Worm (Caenorhabditis elegans) whole organism, L4 larva: ENCODE data around the gene srh-74.

Source experiments
- D1046.2 ChIP-seq: fragments of 200-800 bp; sonication (Bioruptor generic); IDR thresholded peaks from 2 replicates; pipeline ENCODE4 v1.3.6; 2022; ENCODE audit warnings: missing genetic modification characterization, missing compliant biosample characterization
- F37D6.2 ChIP-seq: sonication (generic microtip); optimal IDR thresholded peaks from 2 replicates; lab custom pipeline; 2016; ENCODE audit warnings: mild to moderate bottlenecking, missing genetic modification characterization, missing compliant biosample characterization
- F44E2.7 ChIP-seq: fragments of 200-800 bp; sonication (Bioruptor generic); IDR thresholded peaks from 2 replicates; pipeline ENCODE4 v2.1.2; 2022; ENCODE audit warnings: missing genetic modification characterization, missing compliant biosample characterization
- Y105C5A.15 ChIP-seq: fragments of 200-800 bp; sonication (Bioruptor generic); IDR thresholded peaks from 2 replicates; pipeline ENCODE4 v1.3.6; 2022; ENCODE audit warnings: missing genetic modification characterization, missing compliant biosample characterization
- Y48G9A.11 ChIP-seq: fragments of 200-800 bp; sonication (Bioruptor generic); IDR thresholded peaks from 2 replicates; pipeline ENCODE4 v1.3.6; 2022; ENCODE audit warnings: missing genetic modification reagents, missing genetic modification characterization, missing compliant biosample characterization
- Y75B8A.6 ChIP-seq: fragments of 200-800 bp; sonication (Bioruptor generic); IDR thresholded peaks from 2 replicates; pipeline ENCODE4 v1.3.6; 2022; ENCODE audit warnings: missing genetic modification reagents, missing genetic modification characterization, missing compliant biosample characterization
- ZK337.2 ChIP-seq: fragments of 200-800 bp; sonication (Bioruptor generic); IDR thresholded peaks from 2 replicates; pipeline ENCODE4 v1.3.6; 2022; ENCODE audit warnings: missing genetic modification reagents, missing genetic modification characterization, missing compliant biosample characterization
- ZK546.5 ChIP-seq, 2 experiments: sonication (generic microtip); optimal IDR thresholded peaks; 2 replicates each; lab custom pipeline; 2017; ENCODE audit warnings: missing biosample characterization in 2 of 2, missing genetic modification characterization in 2 of 2
- aha-1 ChIP-seq: fragments of 150-350 bp; peaks from one replicate; lab custom pipeline; 2014; ENCODE audit warnings: missing biosample characterization, missing genetic modification characterization
- attf-4 ChIP-seq: sonication (generic microtip); optimal IDR thresholded peaks from 3 replicates; lab custom pipeline; 2017; ENCODE audit warnings: missing biosample characterization, missing genetic modification characterization
- ceh-28 ChIP-seq: fragments of 150-350 bp; optimal IDR thresholded peaks from 2 replicates; lab custom pipeline; 2014; ENCODE audit warnings: missing biosample characterization, missing genetic modification reagents, missing genetic modification characterization
- ces-1 ChIP-seq: fragments of 150-350 bp; sonication (generic microtip); optimal IDR thresholded peaks from 4 replicates; lab custom pipeline; 2014; ENCODE audit warnings: missing biosample characterization, missing genetic modification reagents, missing genetic modification characterization
- daf-16 ChIP-seq, 3 experiments: sonication (generic microtip); optimal IDR thresholded peaks; 2 replicates each; lab custom pipeline; 2016 to 2017; ENCODE audit warnings: missing genetic modification characterization in 3 of 3, missing genetic modification reagents in 3 of 3, mild to moderate bottlenecking in 2 of 3, missing compliant biosample characterization in 2 of 3, missing biosample characterization in 1 of 3, moderate library complexity in 1 of 3
- daf-19 ChIP-seq: fragments of 200-800 bp; sonication (Bioruptor generic); conservative IDR thresholded peaks from 2 replicates; pipeline ENCODE4 v1.3.6; 2022; ENCODE audit warnings: missing genetic modification characterization, missing compliant biosample characterization
- daf-8 ChIP-seq: fragments of 200-800 bp; sonication (Bioruptor generic); IDR thresholded peaks from 2 replicates; pipeline ENCODE4 v1.3.6; 2022; ENCODE audit warnings: missing genetic modification characterization, missing compliant biosample characterization
- dmd-6 ChIP-seq: fragments of 200-800 bp; sonication (Bioruptor generic); IDR thresholded peaks from 2 replicates; pipeline ENCODE4 v1.3.6; 2022; ENCODE audit warnings: missing genetic modification reagents, missing genetic modification characterization, missing compliant biosample characterization
- dmd-8 ChIP-seq: fragments of 200-800 bp; sonication (Bioruptor generic); IDR thresholded peaks from 2 replicates; pipeline ENCODE4 v1.3.6; 2022; ENCODE audit warnings: missing genetic modification characterization, missing compliant biosample characterization
- dmd-9 ChIP-seq: fragments of 200-800 bp; sonication (Bioruptor generic); IDR thresholded peaks from 2 replicates; pipeline ENCODE4 v1.3.6; 2022; ENCODE audit warnings: missing genetic modification reagents, missing genetic modification characterization, missing compliant biosample characterization
- duxl-1 ChIP-seq: sonication (generic microtip); optimal IDR thresholded peaks from 2 replicates; lab custom pipeline; 2016; ENCODE audit warnings: mild to moderate bottlenecking, missing genetic modification characterization, moderate library complexity, missing compliant biosample characterization; ENCODE audit not compliant: poor library complexity
- dve-1 ChIP-seq: sonication (generic microtip); optimal IDR thresholded peaks from 2 replicates; lab custom pipeline; 2017; ENCODE audit warnings: antibody characterized with exemption, mild to moderate bottlenecking, missing genetic modification characterization, missing compliant biosample characterization; ENCODE audit not compliant: insufficient read depth
- hlh-11 ChIP-seq: fragments of 200-800 bp; sonication (Bioruptor generic); optimal IDR thresholded peaks from 2 replicates; lab custom pipeline; 2018; ENCODE audit warnings: mild to moderate bottlenecking, missing genetic modification characterization, missing compliant biosample characterization
- hlh-30 ChIP-seq: sonication (generic microtip); optimal IDR thresholded peaks from 2 replicates; lab custom pipeline; 2017; ENCODE audit warnings: antibody characterized with exemption, mild to moderate bottlenecking, missing genetic modification characterization, missing compliant biosample characterization; ENCODE audit not compliant: insufficient read depth
- jun-1 ChIP-seq: fragments of 150-350 bp; optimal IDR thresholded peaks from 2 replicates; lab custom pipeline; 2014; ENCODE audit warnings: missing biosample characterization, missing genetic modification reagents, missing genetic modification characterization
- lir-3 ChIP-seq: sonication (generic microtip); optimal IDR thresholded peaks from 2 replicates; lab custom pipeline; 2016; ENCODE audit warnings: mild to moderate bottlenecking, missing genetic modification characterization, missing compliant biosample characterization
- lsy-2 ChIP-seq, 2 experiments: fragments of 150-350 bp in 1 of 2; sonication (generic microtip) in 1 of 2; optimal IDR thresholded peaks; 2 replicates each; lab custom pipeline; 2014 to 2017; ENCODE audit warnings: missing biosample characterization in 2 of 2, missing genetic modification characterization in 2 of 2
- mdl-1 ChIP-seq, 2 experiments: fragments of 150-350 bp in 1 of 2; sonication (generic microtip) in 1 of 2; optimal IDR thresholded peaks; 2 replicates each; lab custom pipeline; 2014 to 2017; ENCODE audit warnings: missing biosample characterization in 2 of 2, missing genetic modification characterization in 2 of 2
- mdt-29 ChIP-seq: fragments of 200-800 bp; sonication (Bioruptor generic); IDR thresholded peaks from 2 replicates; pipeline ENCODE4 v1.3.6; 2022; ENCODE audit warnings: missing genetic modification reagents, missing genetic modification characterization, missing compliant biosample characterization
- mep-1 ChIP-seq: fragments of 150-350 bp; sonication (generic microtip); optimal IDR thresholded peaks from 3 replicates; lab custom pipeline; 2014; ENCODE audit warnings: missing biosample characterization, missing genetic modification characterization
- nhr-10 ChIP-seq: fragments of 150-350 bp; optimal IDR thresholded peaks from 2 replicates; lab custom pipeline; 2014; ENCODE audit warnings: missing biosample characterization, missing genetic modification characterization
- nhr-102 ChIP-seq: sonication (generic microtip); optimal IDR thresholded peaks from 2 replicates; lab custom pipeline; 2016; ENCODE audit warnings: mild to moderate bottlenecking, missing genetic modification characterization, moderate library complexity, missing compliant biosample characterization
- nhr-237 ChIP-seq: sonication (generic microtip); optimal IDR thresholded peaks from 2 replicates; lab custom pipeline; 2017; ENCODE audit warnings: missing biosample characterization, missing genetic modification characterization
- nhr-28 ChIP-seq: fragments of 150-350 bp; optimal IDR thresholded peaks from 2 replicates; lab custom pipeline; 2014; ENCODE audit warnings: missing biosample characterization, missing genetic modification characterization
- nhr-42 ChIP-seq: fragments of 200-800 bp; sonication (Bioruptor generic); IDR thresholded peaks from 2 replicates; pipeline ENCODE4 v1.3.6; 2022; ENCODE audit warnings: missing genetic modification characterization, missing compliant biosample characterization
- nhr-77 ChIP-seq: fragments of 150-350 bp; optimal IDR thresholded peaks from 2 replicates; lab custom pipeline; 2014; ENCODE audit warnings: missing biosample characterization, missing genetic modification characterization
- pha-4 ChIP-seq, 2 experiments: fragments of 150-350 bp in 1 of 2; fragments of 200-800 bp in 1 of 2; sonication (Bioruptor generic) in 1 of 2; IDR thresholded peaks in 1 of 2; optimal IDR thresholded peaks in 1 of 2; 2 replicates each; pipeline versions ENCODE4 v1.3.6 to Lab custom; 2014 to 2022; ENCODE audit warnings: missing genetic modification characterization in 2 of 2, missing genetic modification reagents in 2 of 2, missing biosample characterization in 1 of 2, missing compliant biosample characterization in 1 of 2
- pqm-1 ChIP-seq: sonication (generic microtip); optimal IDR thresholded peaks from 2 replicates; lab custom pipeline; 2017; ENCODE audit warnings: missing biosample characterization, missing genetic modification characterization
- unc-39 ChIP-seq: sonication (generic microtip); optimal IDR thresholded peaks from 2 replicates; lab custom pipeline; 2017; ENCODE audit warnings: missing biosample characterization, missing genetic modification characterization
- unc-62 ChIP-seq, 3 experiments: fragments of 150-350 bp in 1 of 3; sonication (generic microtip); optimal IDR thresholded peaks in 2 of 3; peaks in 1 of 3; 1 replicate in 1 of 3; 2 replicates in 2 of 3; lab custom pipeline; 2014 to 2017; ENCODE audit warnings: missing biosample characterization in 3 of 3, missing genetic modification characterization in 3 of 3, missing genetic modification reagents in 3 of 3, missing genotype in 1 of 3
- vab-7 ChIP-seq: fragments of 200-800 bp; sonication (Bioruptor generic); IDR thresholded peaks from 2 replicates; pipeline ENCODE4 v1.3.6; 2022; ENCODE audit warnings: missing genetic modification reagents, missing genetic modification characterization, missing compliant biosample characterization
- zip-2 ChIP-seq: fragments of 150-350 bp; optimal IDR thresholded peaks from 2 replicates; lab custom pipeline; 2014; ENCODE audit warnings: missing biosample characterization, missing genetic modification characterization
- ztf-7 ChIP-seq: fragments of 150-350 bp; optimal IDR thresholded peaks from 2 replicates; lab custom pipeline; 2014; ENCODE audit warnings: missing biosample characterization, missing genetic modification characterization

srh-74 gene

DNA sequence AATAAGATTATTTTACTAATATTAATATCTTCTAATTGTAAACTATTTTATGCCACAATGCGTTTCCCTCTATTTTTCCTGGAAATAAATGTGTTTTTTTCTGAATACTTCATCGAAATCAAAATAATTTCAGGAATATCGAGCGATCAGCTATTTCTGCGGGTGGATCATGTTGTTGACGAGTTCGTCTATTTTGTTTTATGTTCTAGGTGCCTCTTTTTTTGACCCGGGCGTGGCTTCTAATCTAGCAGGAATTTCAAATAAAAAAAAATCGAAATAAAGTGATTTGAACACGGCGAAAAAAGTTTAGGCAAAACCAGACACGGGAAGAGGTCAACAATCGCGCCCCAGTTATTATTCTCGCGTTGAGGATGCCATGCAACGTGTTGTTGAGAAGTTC lies 3.3 kb upstream of the srh-74 start, which contains the start of gene T04C12.33:
T04C12.33 (plus strand) TSS at position 301 of the 400 bp plus-strand sequence.
- peak; percentile 88 for TF ChIP-seq aha-1 (tag; lab: Kevin White, UChicago)
- TF ChIP-seq daf-8 (GFP tag; lab: Robert Waterston, UW), result no peak
- TF ChIP-seq ZK337.2, result no peak
- no peak for TF ChIP-seq duxl-1 (tag; lab: Kevin White, UChicago)
- TF ChIP-seq daf-19 (GFP tag; lab: Robert Waterston, UW), result no peak
- no peak for TF ChIP-seq Y48G9A.11
- TF ChIP-seq lir-3, result no peak

DNA sequence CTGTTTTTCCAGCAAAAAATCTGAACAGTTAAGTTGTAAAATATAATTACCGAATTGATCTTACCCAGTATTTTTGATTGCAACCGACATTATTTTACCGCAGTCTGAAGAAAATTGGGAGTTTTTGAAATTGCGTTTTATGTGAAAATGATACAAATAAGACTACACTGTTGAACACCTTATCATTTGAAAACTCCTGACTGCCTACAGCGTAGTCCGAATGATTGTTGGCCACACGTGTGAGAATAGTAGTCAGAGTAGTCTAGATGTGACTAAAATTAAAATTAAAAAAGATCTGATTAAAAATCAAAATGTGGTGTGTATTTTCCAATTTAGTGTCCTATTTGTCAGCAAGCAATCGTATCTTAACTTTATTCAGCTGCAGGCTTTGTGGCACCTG lies 1.8 kb downstream of the srh-74 start, which contains the start of gene dhs-18:
dhs-18 (minus strand) TSS at position 104 of the 400 bp plus-strand sequence.
- no peak for TF ChIP-seq ZK337.2
- TF ChIP-seq pha-4 (GFP tag; IDR thresholded peaks at IDR 0.05; lab: Robert Waterston, UW), result no peak
- no peak for TF ChIP-seq pha-4 (tag; optimal IDR thresholded peaks at IDR 0.05; lab: Kevin White, UChicago)
- TF ChIP-seq mdl-1 (tag; optimal IDR thresholded peaks at IDR 0.05; lab: Kevin White, UChicago), result peak in 1 of 2 experiments; percentile 53
- TF ChIP-seq hlh-30, result peak; percentile 23
- TF ChIP-seq dmd-6 (GFP tag; lab: Robert Waterston, UW), result peak; percentile 46
- TF ChIP-seq nhr-237 (tag; lab: Kevin White, UChicago), result no peak
- TF ChIP-seq pqm-1 (tag; lab: Kevin White, UChicago), result peak; percentile 42
- peak; percentile 11 for TF ChIP-seq hlh-11 (tag; lab: Kevin White, UChicago)
- TF ChIP-seq nhr-28, result peak; percentile 96
- TF ChIP-seq ceh-28 (tag; lab: Kevin White, UChicago), result no peak
- peak; percentile 9 for TF ChIP-seq dve-1 (tag; lab: Kevin White, UChicago)
- TF ChIP-seq ZK546.5 (tag; optimal IDR thresholded peaks at IDR 0.05; lab: Kevin White, UChicago), result no peak
- TF ChIP-seq nhr-42 (GFP tag; lab: Robert Waterston, UW), result no peak
- peak; percentile 67 for TF ChIP-seq nhr-77 (tag; lab: Kevin White, UChicago)
- peak in 1 of 2 experiments; percentile 66 for TF ChIP-seq unc-62 (GFP tag; optimal IDR thresholded peaks at IDR 0.05 in 1 of 2; lab: Kevin White, UChicago)
- no peak for TF ChIP-seq unc-62 (tag; optimal IDR thresholded peaks at IDR 0.05; lab: Kevin White, UChicago)

DNA sequence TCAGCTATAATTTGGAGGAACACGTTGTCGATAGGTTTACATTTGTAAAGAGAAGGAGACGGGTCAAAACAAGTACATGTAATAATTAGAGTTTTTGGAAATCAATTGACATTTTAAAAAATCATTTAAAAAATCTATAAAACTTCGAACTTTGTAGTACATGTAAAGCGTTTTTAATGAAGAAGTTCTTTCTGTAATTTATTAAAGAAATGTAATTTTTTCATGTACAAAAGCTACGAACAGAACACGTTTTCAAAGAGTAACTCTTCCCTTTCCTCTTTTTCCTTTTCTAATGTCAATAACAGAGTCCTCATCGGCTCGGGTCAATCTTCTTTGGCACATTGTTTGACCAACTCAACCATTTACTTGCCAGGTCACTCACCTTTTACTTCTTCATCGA lies 4.8 kb downstream of the srh-74 start, which contains the start of gene C45B11.6:
C45B11.6 (plus strand) TSS at position 301 of the 400 bp plus-strand sequence.
- no peak for TF ChIP-seq nhr-102 (tag; lab: Kevin White, UChicago)
- TF ChIP-seq nhr-10 (tag; lab: Kevin White, UChicago), result no peak
- no peak for TF ChIP-seq ceh-28 (tag; lab: Kevin White, UChicago)
- TF ChIP-seq dmd-9 (GFP tag; lab: Robert Waterston, UW), result no peak
- TF ChIP-seq F37D6.2 (tag; lab: Kevin White, UChicago), result no peak
- TF ChIP-seq Y105C5A.15 (GFP tag; lab: Robert Waterston, UW), result no peak

DNA sequence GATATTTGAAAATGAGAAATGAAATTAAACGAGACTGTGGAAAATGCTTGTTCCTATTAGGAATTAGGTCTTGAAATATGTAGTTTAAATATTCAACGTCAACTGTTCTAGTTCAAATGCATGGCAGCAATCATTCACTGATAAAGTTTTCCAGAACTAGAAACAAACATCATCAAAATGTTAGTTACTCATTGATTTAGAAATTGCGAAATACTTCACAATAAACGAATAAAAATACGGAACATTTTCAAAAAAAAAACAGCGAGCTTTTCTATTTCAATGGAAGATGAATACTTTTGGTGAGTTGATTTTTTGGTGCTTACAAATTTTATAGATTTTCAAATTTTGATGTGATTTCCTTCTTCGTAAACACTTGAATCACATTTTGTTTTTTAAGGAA lies 6.0 kb downstream of the srh-74 start, which contains the start of gene C45B11.2:
C45B11.2 (plus strand) TSS at position 173 of the 400 bp plus-strand sequence.
- peak; percentile 86 for TF ChIP-seq zip-2 (tag; lab: Kevin White, UChicago)
- no peak for TF ChIP-seq lsy-2 (tag; optimal IDR thresholded peaks at IDR 0.05; lab: Kevin White, UChicago)
- no peak for TF ChIP-seq daf-16 (GFP tag; optimal IDR thresholded peaks at IDR 0.05; lab: Kevin White, UChicago)
- TF ChIP-seq daf-16 (tag; optimal IDR thresholded peaks at IDR 0.05; lab: Kevin White, UChicago), result peak; percentile 1

DNA sequence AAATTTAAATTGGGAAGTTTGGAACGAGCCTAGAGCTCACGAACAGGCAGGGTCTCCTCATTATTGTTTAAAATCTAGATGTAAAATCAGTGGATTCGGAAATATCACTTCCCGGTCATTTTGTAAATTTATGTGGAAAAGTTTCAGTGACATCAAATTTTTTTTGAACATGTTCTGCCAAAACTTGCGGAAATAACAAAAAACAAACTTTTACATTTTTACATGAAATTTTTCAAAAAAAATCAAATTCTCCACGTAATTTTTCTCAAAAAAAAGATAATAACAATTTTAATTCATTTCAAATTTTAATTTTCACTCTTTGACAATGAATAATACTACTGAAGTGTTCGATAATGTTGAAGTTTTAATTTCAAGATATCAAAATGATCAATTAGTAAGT lies 7.1 kb downstream of the srh-74 start, which contains the start of gene C45B11.5:
C45B11.5 (plus strand) TSS at position 301 of the 400 bp plus-strand sequence.
- TF ChIP-seq mep-1 (tag; lab: Kevin White, UChicago) (no peak), ces-1 (GFP tag; lab: Kevin White, UChicago) (no peak), D1046.2 (no peak), nhr-77 (tag; lab: Kevin White, UChicago) (no peak), jun-1 (tag; lab: Kevin White, UChicago) (no peak), Y75B8A.6 (GFP tag; lab: Robert Waterston, UW) (no peak), daf-19 (GFP tag; lab: Robert Waterston, UW) (no peak), vab-7 (GFP tag; lab: Robert Waterston, UW) (no peak), dmd-8 (no peak), ztf-7 (tag; lab: Kevin White, UChicago) (no peak), mdt-29 (GFP tag; lab: Robert Waterston, UW) (no peak), F44E2.7 (GFP tag; lab: Robert Waterston, UW) (no peak), attf-4 (no peak), unc-39 (tag; lab: Kevin White, UChicago) (no peak), daf-8 (GFP tag; lab: Robert Waterston, UW) (no peak)
- TF ChIP-seq, all 104 proteins: peak for 0
